Fruit fly (Drosophila melanogaster): Measurements from ENCODE around the gene Pgant6.

- TF ChIP-seq Sp1 (GFP tag; optimal IDR thresholded peaks at IDR 0.05) = no peak
- TF ChIP-seq sage (GFP tag; optimal IDR thresholded peaks at IDR 0.05) = no peak
- no peak for TF ChIP-seq Mio (GFP tag; optimal IDR thresholded peaks at IDR 0.05)
- TF ChIP-seq psq (GFP tag; optimal IDR thresholded peaks at IDR 0.05) = no peak
- no peak for TF ChIP-seq lola (GFP tag; optimal IDR thresholded peaks at IDR 0.05)
- TF ChIP-seq br (GFP tag; optimal IDR thresholded peaks at IDR 0.05) = no peak
- TF ChIP-seq Hr78 (GFP tag; optimal IDR thresholded peaks at IDR 0.05) = no peak
- no peak for TF ChIP-seq Hr83 (GFP tag; optimal IDR thresholded peaks at IDR 0.05; ENCODE audit: poor library complexity, severe bottlenecking)
Measured at dm6 chr3L:2748359-2748758, 33.7 kb upstream of the Pgant6 start.
